Fruit fly (Drosophila melanogaster) S2 (cell line): Measurements from ENCODE around the gene UQCR-C1.

Source experiments
- CG8478 ChIP-seq: fragments of >200 bp; optimal IDR thresholded peaks from 2 replicates; lab custom pipeline; 2018
- CTCF ChIP-seq, 2 experiments: fragments of >200 bp; optimal IDR thresholded peaks; 2 replicates each; lab custom pipeline; 2018

- TF ChIP-seq CTCF (optimal IDR thresholded peaks at IDR 0.05; lab: Kevin White, UChicago) (no peak), CG8478 (lab: Kevin White, UChicago) (no peak)
These were observed 16.7 kb upstream of the UQCR-C1 start for dm6 chr3R:14873345-14873744.
